Worm (Caenorhabditis elegans) whole organism, L3 larva: Measurements from ENCODE around the gene dohh-1.

ENCODE experiments used
- ceh-16 ChIP-seq: sonication (generic microtip); optimal IDR thresholded peaks from 2 replicates; lab custom pipeline; 2017; ENCODE audit warnings: missing biosample characterization, missing genetic modification characterization
- ceh-82 ChIP-seq: fragments of 150-350 bp; optimal IDR thresholded peaks from 2 replicates; lab custom pipeline; 2014; ENCODE audit warnings: missing biosample characterization, missing genetic modification characterization
- egl-27 ChIP-seq: sonication (generic microtip); optimal IDR thresholded peaks from 4 replicates; lab custom pipeline; 2017; ENCODE audit warnings: missing biosample characterization, missing genetic modification reagents, missing genetic modification characterization
- fkh-10 ChIP-seq: sonication (generic microtip); optimal IDR thresholded peaks from 2 replicates; lab custom pipeline; 2017; ENCODE audit warnings: missing biosample characterization, missing genetic modification reagents, missing genetic modification characterization
- fos-1 ChIP-seq: fragments of 150-350 bp; optimal IDR thresholded peaks from 2 replicates; lab custom pipeline; 2014; ENCODE audit warnings: missing biosample characterization, missing genetic modification characterization
- lin-39 ChIP-seq: fragments of 150-350 bp; optimal IDR thresholded peaks from 2 replicates; lab custom pipeline; 2018; ENCODE audit warnings: missing biosample characterization, missing genetic modification reagents, missing genetic modification characterization
- nhr-11 ChIP-seq: fragments of 150-350 bp; optimal IDR thresholded peaks from 2 replicates; lab custom pipeline; 2014; ENCODE audit warnings: missing biosample characterization, missing genetic modification characterization
- nhr-28 ChIP-seq: fragments of 150-350 bp; optimal IDR thresholded peaks from 2 replicates; lab custom pipeline; 2014; ENCODE audit warnings: missing biosample characterization, missing genetic modification characterization

ce11 chrII:10627086-10627485 is 47.3 kb downstream of the dohh-1 start:
- no peak for TF ChIP-seq nhr-28 (tag; lab: Kevin White, UChicago)
- no peak for TF ChIP-seq lin-39
- no peak for TF ChIP-seq ceh-16
- TF ChIP-seq nhr-11, result no peak
- TF ChIP-seq fos-1 (tag; lab: Kevin White, UChicago), result no peak
- TF ChIP-seq ceh-82 (tag; lab: Kevin White, UChicago), result no peak
- TF ChIP-seq egl-27 (tag; lab: Kevin White, UChicago), result no peak
- TF ChIP-seq fkh-10 (GFP tag; lab: Kevin White, UChicago), result no peak
